Worm (Caenorhabditis elegans) whole organism, early embryonic: ENCODE results near the gene ZC116.1.

Experiments used
- B0310.2 ChIP-seq: sonication (generic microtip); optimal IDR thresholded peaks from 2 replicates; lab custom pipeline; 2016; ENCODE audit warnings: mild to moderate bottlenecking, missing genetic modification characterization, missing compliant biosample characterization
- F13C5.2 ChIP-seq: sonication (generic microtip); optimal IDR thresholded peaks from 2 replicates; lab custom pipeline; 2017; ENCODE audit warnings: mild to moderate bottlenecking, missing genetic modification characterization, inconsistent platforms, missing compliant biosample characterization
- aly-1 ChIP-seq: sonication (generic microtip); optimal IDR thresholded peaks from 2 replicates; lab custom pipeline; 2016; ENCODE audit warnings: missing genetic modification characterization, missing compliant biosample characterization
- ama-1 ChIP-seq: fragments of 150-350 bp; optimal IDR thresholded peaks from 2 replicates; lab custom pipeline; 2014
- ceh-13 ChIP-seq: fragments of 200-800 bp; sonication (Bioruptor generic); optimal IDR thresholded peaks from 2 replicates; lab custom pipeline; 2018; ENCODE audit warnings: mild to moderate bottlenecking, missing genetic modification characterization, missing compliant biosample characterization
- ceh-36 ChIP-seq: sonication (generic microtip); optimal IDR thresholded peaks from 2 replicates; lab custom pipeline; 2016; ENCODE audit warnings: missing genetic modification characterization, inconsistent platforms, missing compliant biosample characterization
- ets-7 ChIP-seq: sonication (generic microtip); optimal IDR thresholded peaks from 2 replicates; lab custom pipeline; 2016; ENCODE audit warnings: missing genotype, missing genetic modification characterization, missing compliant biosample characterization
- flt-1 ChIP-seq: fragments of 200-800 bp; sonication (Bioruptor generic); IDR thresholded peaks from 2 replicates; pipeline ENCODE4 v1.3.6; 2022; ENCODE audit warnings: missing genetic modification characterization, missing compliant biosample characterization
- hmbx-1 ChIP-seq: sonication (generic microtip); optimal IDR thresholded peaks from 2 replicates; lab custom pipeline; 2016; ENCODE audit warnings: mild to moderate bottlenecking, missing genetic modification characterization, missing compliant biosample characterization
- hmg-4 ChIP-seq: fragments of 200-800 bp; sonication (Bioruptor generic); optimal IDR thresholded peaks from 2 replicates; lab custom pipeline; 2018; ENCODE audit warnings: mild to moderate bottlenecking, missing genetic modification characterization, missing compliant biosample characterization
- hnd-1 ChIP-seq: sonication (generic microtip); optimal IDR thresholded peaks from 2 replicates; lab custom pipeline; 2016; ENCODE audit warnings: missing genetic modification characterization, missing compliant biosample characterization
- pes-1 ChIP-seq: fragments of 200-800 bp; sonication (Bioruptor generic); IDR thresholded peaks from 2 replicates; pipeline ENCODE4 v1.3.6; 2022; ENCODE audit warnings: missing genetic modification reagents, missing genetic modification characterization, missing compliant biosample characterization
- scrt-1 ChIP-seq: fragments of 200-800 bp; sonication (Bioruptor generic); IDR thresholded peaks from 2 replicates; pipeline ENCODE4 v1.3.6; 2022; ENCODE audit warnings: missing genetic modification characterization, missing compliant biosample characterization
- sea-1 ChIP-seq: fragments of 200-800 bp; sonication (Bioruptor generic); conservative IDR thresholded peaks from 2 replicates; pipeline ENCODE4 v1.3.6; 2022; ENCODE audit warnings: missing genetic modification characterization, missing compliant biosample characterization
- tbx-11 ChIP-seq: fragments of 200-800 bp; sonication (Bioruptor generic); IDR thresholded peaks from 2 replicates; pipeline ENCODE4 v1.3.6; 2022; ENCODE audit warnings: missing genetic modification characterization, missing compliant biosample characterization
- tbx-37 ChIP-seq: fragments of 200-800 bp; sonication (Bioruptor generic); conservative IDR thresholded peaks from 2 replicates; pipeline ENCODE4 v1.3.6; 2022; ENCODE audit warnings: missing genetic modification reagents, missing genetic modification characterization, missing compliant biosample characterization
- tra-4 ChIP-seq: sonication (generic microtip); optimal IDR thresholded peaks from 2 replicates; lab custom pipeline; 2017; ENCODE audit warnings: missing genetic modification characterization, missing compliant biosample characterization

ZC116.1 gene

ce11 chrV:12576495-12576947 lies 33.1 kb upstream of the ZC116.1 start, which contains the start of gene grl-23:
Gene grl-23, minus strand, starts transcription at chrV:12576897.
- TF ChIP-seq ets-7 (no peak), tra-4 (tag; lab: Kevin White, UChicago) (no peak), tbx-37 (GFP tag; lab: Robert Waterston, UW) (no peak), B0310.2 (tag; lab: Kevin White, UChicago) (no peak), aly-1 (tag; lab: Kevin White, UChicago) (no peak), flt-1 (GFP tag; lab: Robert Waterston, UW) (no peak)

DNA sequence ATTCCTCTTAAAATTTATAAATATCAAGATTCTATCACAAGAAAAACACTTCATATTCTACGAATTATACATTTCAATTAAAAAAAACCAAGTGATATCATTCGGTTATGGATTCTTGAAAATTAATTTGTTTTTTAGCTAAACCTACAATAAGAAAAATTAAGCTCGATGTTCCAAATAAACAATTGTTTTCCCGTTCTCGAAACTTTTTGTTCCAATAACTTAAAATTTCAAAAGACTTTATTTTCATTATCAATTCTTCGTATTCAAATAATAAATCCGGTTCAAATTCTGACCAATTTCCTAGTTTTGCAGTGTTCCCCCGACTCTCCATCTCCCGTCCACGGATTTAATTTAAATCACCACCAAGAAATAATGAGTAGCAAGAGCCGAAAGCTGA lies 30.3 kb upstream of the ZC116.1 start, which contains the start of gene E02A10.3:
Gene E02A10.3 (plus strand): TSS at position 301 of the 400 bp plus-strand sequence.
- TF ChIP-seq scrt-1 (GFP tag; lab: Robert Waterston, UW) (no peak), B0310.2 (tag; lab: Kevin White, UChicago) (no peak), tbx-11 (GFP tag; lab: Robert Waterston, UW) (no peak), hmbx-1 (tag; lab: Kevin White, UChicago) (no peak), hmg-4 (GFP tag; lab: Kevin White, UChicago) (no peak)

- TF ChIP-seq hmg-4 (GFP tag; lab: Kevin White, UChicago) = no peak
- no peak for TF ChIP-seq B0310.2 (tag; lab: Kevin White, UChicago)
- TF ChIP-seq sea-1 = no peak
- no peak for TF ChIP-seq ceh-36
- no peak for TF ChIP-seq F13C5.2 (tag; lab: Kevin White, UChicago)
- TF ChIP-seq hmbx-1 (tag; lab: Kevin White, UChicago) = no peak
- no peak for TF ChIP-seq scrt-1 (GFP tag; lab: Robert Waterston, UW)
- TF ChIP-seq tra-4 (tag; lab: Kevin White, UChicago) = no peak
Measured at ce11 chrV:12583421-12583820, 26.2 kb upstream of the ZC116.1 start.

DNA sequence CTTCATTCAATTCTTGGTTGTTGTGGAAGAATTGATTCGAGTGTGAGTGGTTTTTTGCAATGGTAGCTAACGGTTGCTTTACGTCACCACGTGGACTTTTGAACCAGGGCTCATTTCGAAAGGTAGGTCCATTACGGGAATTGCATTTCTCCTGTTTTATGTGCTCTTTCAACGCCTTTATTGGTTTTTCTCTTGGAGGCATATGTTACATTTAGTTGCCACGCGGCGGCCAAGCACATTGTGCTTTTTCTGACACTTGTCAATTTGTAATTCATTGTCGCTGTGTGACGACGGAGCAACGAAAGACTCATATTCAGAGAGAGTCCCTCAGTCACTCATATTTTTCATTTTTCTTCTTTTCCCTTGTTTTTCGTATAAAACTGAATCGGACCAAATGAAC lies 24.9 kb upstream of the ZC116.1 start:
- TF ChIP-seq ama-1 (lab: Kevin White, UChicago) = no peak
- no peak for TF ChIP-seq hnd-1 (tag; lab: Kevin White, UChicago)
- no peak for TF ChIP-seq tbx-11 (GFP tag; lab: Robert Waterston, UW)
- no peak for TF ChIP-seq tbx-37 (GFP tag; lab: Robert Waterston, UW)
- no peak for TF ChIP-seq hmg-4 (GFP tag; lab: Kevin White, UChicago)
- no peak for TF ChIP-seq ceh-13 (GFP tag; lab: Kevin White, UChicago)
- TF ChIP-seq flt-1 (GFP tag; lab: Robert Waterston, UW) = no peak
- no peak for TF ChIP-seq hmbx-1 (tag; lab: Kevin White, UChicago)
- no peak for TF ChIP-seq aly-1 (tag; lab: Kevin White, UChicago)
- TF ChIP-seq pes-1 = no peak
- TF ChIP-seq F13C5.2 (tag; lab: Kevin White, UChicago) = no peak
- no peak for TF ChIP-seq ceh-36
- no peak for TF ChIP-seq B0310.2 (tag; lab: Kevin White, UChicago)
- no peak for TF ChIP-seq ets-7
- TF ChIP-seq scrt-1 (GFP tag; lab: Robert Waterston, UW) = no peak
- TF ChIP-seq sea-1 = no peak
- TF ChIP-seq tra-4 (tag; lab: Kevin White, UChicago) = no peak

DNA sequence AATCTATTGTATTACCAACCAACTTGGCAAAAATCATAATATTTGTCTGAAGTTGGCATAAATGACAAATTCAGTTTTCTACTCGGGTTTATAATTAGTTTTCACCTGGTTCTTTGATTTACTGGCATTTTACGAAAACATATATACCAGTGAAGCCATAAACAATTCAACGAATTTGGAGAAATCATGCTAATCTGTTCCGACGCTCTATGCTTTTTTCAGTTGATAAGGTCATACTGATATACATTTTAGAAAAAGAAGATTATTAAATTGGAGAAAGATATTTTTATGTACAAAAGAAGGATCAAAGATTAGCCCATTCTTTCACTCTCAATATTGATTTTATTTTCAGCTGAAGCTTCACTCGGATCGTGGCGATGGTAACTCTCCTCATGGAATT lies 22.8 kb upstream of the ZC116.1 start:
- TF ChIP-seq F13C5.2 (tag; lab: Kevin White, UChicago) (no peak), scrt-1 (GFP tag; lab: Robert Waterston, UW) (no peak), ceh-13 (GFP tag; lab: Kevin White, UChicago) (no peak), sea-1 (no peak), tbx-11 (GFP tag; lab: Robert Waterston, UW) (no peak), ets-7 (no peak), pes-1 (no peak), ama-1 (lab: Kevin White, UChicago) (no peak), B0310.2 (tag; lab: Kevin White, UChicago) (no peak), hnd-1 (tag; lab: Kevin White, UChicago) (no peak), aly-1 (tag; lab: Kevin White, UChicago) (no peak), hmbx-1 (tag; lab: Kevin White, UChicago) (no peak), tbx-37 (GFP tag; lab: Robert Waterston, UW) (no peak), hmg-4 (GFP tag; lab: Kevin White, UChicago) (no peak), flt-1 (GFP tag; lab: Robert Waterston, UW) (no peak), ceh-36 (no peak), tra-4 (tag; lab: Kevin White, UChicago) (no peak)

DNA sequence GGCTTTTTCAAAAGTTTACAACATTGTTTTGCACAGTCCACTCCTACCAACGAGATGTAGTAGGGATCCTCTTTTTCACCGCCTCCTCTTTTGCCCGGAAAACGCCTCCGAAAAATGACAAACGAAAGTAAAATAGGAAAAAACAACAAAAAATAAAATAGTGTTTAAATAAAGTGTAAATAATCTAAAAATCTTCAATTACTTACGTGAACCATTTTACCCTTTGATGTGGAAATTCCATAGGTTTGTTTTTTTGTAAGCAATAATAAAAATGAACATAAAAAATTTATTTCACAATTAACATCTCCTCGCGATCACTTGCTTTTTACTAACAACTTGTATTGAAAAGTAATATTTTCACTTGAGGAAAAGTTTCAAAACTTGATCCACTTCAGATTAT lies 21.6 kb upstream of the ZC116.1 start, which contains the start of gene C14C10.1:
Gene C14C10.1 (plus strand): TSS at position 301 of the 400 bp plus-strand sequence.
- TF ChIP-seq tbx-11 (GFP tag; lab: Robert Waterston, UW) (no peak), hmg-4 (GFP tag; lab: Kevin White, UChicago) (no peak), F13C5.2 (tag; lab: Kevin White, UChicago) (no peak), flt-1 (GFP tag; lab: Robert Waterston, UW) (no peak), sea-1 (no peak), tra-4 (tag; lab: Kevin White, UChicago) (no peak), hnd-1 (tag; lab: Kevin White, UChicago) (no peak), hmbx-1 (tag; lab: Kevin White, UChicago) (no peak)

DNA sequence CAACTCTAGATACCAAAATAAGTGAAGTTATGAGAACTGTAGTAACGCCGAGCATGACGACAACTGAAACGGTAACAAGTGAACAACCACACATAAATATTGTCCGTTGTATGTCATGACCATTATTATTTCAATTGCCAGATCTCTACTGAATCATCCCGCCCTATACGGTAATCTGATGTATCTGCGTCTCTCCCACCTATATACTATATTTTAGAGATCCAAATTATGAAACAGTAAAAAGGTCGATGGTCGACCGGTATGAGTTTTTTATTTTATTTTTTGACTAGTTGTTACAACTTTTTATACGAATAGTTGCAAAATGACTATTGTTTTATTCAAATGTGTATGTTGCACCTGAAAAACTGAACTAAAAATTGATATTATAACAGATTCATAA lies 19.0 kb upstream of the ZC116.1 start, which contains the start of gene ttr-43:
Gene ttr-43 (minus strand): TSS at position 101 of the 400 bp plus-strand sequence.
- TF ChIP-seq sea-1 = no peak

DNA sequence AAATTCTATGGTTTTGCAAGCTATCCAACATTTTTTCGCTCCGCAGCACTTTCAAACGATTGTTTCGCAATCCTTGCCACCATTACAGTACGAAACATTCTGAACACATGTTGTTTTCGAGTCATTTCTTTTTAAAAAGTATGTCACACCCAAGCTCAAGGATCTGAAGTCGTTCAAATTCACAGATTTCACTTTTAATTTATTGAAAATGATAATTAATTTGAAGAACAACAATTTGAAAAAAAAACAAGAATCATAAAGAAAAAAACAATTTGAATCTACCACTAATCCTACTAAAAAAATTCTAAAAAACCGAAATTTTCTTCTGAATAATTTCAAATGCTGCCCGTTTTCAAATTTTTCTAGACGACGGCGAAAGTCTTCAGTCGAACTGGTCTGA lies 17.2 kb upstream of the ZC116.1 start, which contains the start of gene C14C10.2:
Gene C14C10.2 (minus strand): TSS at position 101 of the 400 bp plus-strand sequence.
- TF ChIP-seq scrt-1 (GFP tag; lab: Robert Waterston, UW) (no peak), pes-1 (no peak), ama-1 (lab: Kevin White, UChicago) (no peak), tbx-37 (GFP tag; lab: Robert Waterston, UW) (no peak), aly-1 (tag; lab: Kevin White, UChicago) (no peak), ets-7 (no peak), tbx-11 (GFP tag; lab: Robert Waterston, UW) (no peak), F13C5.2 (tag; lab: Kevin White, UChicago) (no peak), B0310.2 (tag; lab: Kevin White, UChicago) (no peak), ceh-13 (GFP tag; lab: Kevin White, UChicago) (no peak), hmg-4 (GFP tag; lab: Kevin White, UChicago) (no peak), hnd-1 (tag; lab: Kevin White, UChicago) (no peak), tra-4 (tag; lab: Kevin White, UChicago) (no peak), ceh-36 (no peak), flt-1 (GFP tag; lab: Robert Waterston, UW) (no peak), sea-1 (no peak), hmbx-1 (tag; lab: Kevin White, UChicago) (no peak)
